Fruit fly (Drosophila melanogaster) whole organism, embryonic: ENCODE results near the gene LPCAT.
A peak's percentile ranks its signal among the peaks of the same experiment; 100 is the strongest.

ENCODE experiments used
- Abd-B ChIP-seq: fragments of 200-800 bp; sonication (Bioruptor generic); optimal IDR thresholded peaks from 2 replicates; lab custom pipeline; 2018; ENCODE audit warnings: missing biosample characterization, mild to moderate bottlenecking, missing genetic modification characterization, moderate library complexity
- Ada2b ChIP-seq: fragments of 200-800 bp; sonication (Bioruptor generic); IDR thresholded peaks from 2 replicates; pipeline ENCODE4 v1.3.6; 2022; ENCODE audit warnings: missing biosample characterization, missing genetic modification characterization
- CG10979 ChIP-seq: fragments of 200-800 bp; sonication (Bioruptor generic); optimal IDR thresholded peaks from 2 replicates; lab custom pipeline; 2018; ENCODE audit warnings: missing biosample characterization, mild to moderate bottlenecking, missing genetic modification characterization, moderate library complexity
- CG11247 ChIP-seq: fragments of 200-800 bp; sonication (Bioruptor generic); IDR thresholded peaks from 2 replicates; pipeline ENCODE4 v1.3.6; 2022; ENCODE audit warnings: missing biosample characterization, missing genetic modification characterization
- CG1233 ChIP-seq: fragments of 200-800 bp; sonication (Bioruptor generic); optimal IDR thresholded peaks from 4 replicates; lab custom pipeline; 2018; ENCODE audit warnings: missing biosample characterization, mild to moderate bottlenecking, missing genetic modification characterization
- CG14014 ChIP-seq: fragments of 200-800 bp; sonication (Bioruptor generic); IDR thresholded peaks from 2 replicates; pipeline ENCODE4 v1.3.6; 2022; ENCODE audit warnings: missing biosample characterization, missing genetic modification characterization
- CG14441 ChIP-seq: fragments of 200-800 bp; sonication (Bioruptor generic); IDR thresholded peaks from 2 replicates; pipeline ENCODE4 v1.3.6; 2022; ENCODE audit warnings: missing biosample characterization, missing genetic modification characterization
- CG15479 ChIP-seq: fragments of 200-800 bp; sonication (Bioruptor generic); optimal IDR thresholded peaks from 3 replicates; lab custom pipeline; 2019; ENCODE audit warnings: missing biosample characterization, mild to moderate bottlenecking, missing genetic modification characterization, moderate library complexity
- CG1603 ChIP-seq: fragments of 200-800 bp; sonication (Bioruptor generic); optimal IDR thresholded peaks from 2 replicates; lab custom pipeline; 2019; ENCODE audit warnings: missing biosample characterization, mild to moderate bottlenecking, missing genetic modification characterization, moderate library complexity
- CG16815 ChIP-seq: fragments of 200-800 bp; sonication (Bioruptor generic); optimal IDR thresholded peaks from 3 replicates; lab custom pipeline; 2017; ENCODE audit warnings: missing biosample characterization, mild to moderate bottlenecking, missing genetic modification characterization
- CG17186 ChIP-seq: fragments of 200-800 bp; sonication (Bioruptor generic); optimal IDR thresholded peaks from 3 replicates; lab custom pipeline; 2017; ENCODE audit warnings: missing biosample characterization, missing genetic modification reagents, missing genetic modification characterization
- CG17328 ChIP-seq: fragments of 200-800 bp; sonication (Bioruptor generic); IDR thresholded peaks from 2 replicates; pipeline ENCODE4 v1.3.6; 2022; ENCODE audit warnings: missing biosample characterization, missing genetic modification characterization
- CG17359 ChIP-seq: fragments of 200-800 bp; sonication (Bioruptor generic); optimal IDR thresholded peaks from 3 replicates; lab custom pipeline; 2018; ENCODE audit warnings: missing biosample characterization, mild to moderate bottlenecking, missing genetic modification characterization, moderate library complexity
- CG17385 ChIP-seq: fragments of 200-800 bp; sonication (Bioruptor generic); optimal IDR thresholded peaks from 3 replicates; lab custom pipeline; 2018; ENCODE audit warnings: missing biosample characterization, mild to moderate bottlenecking, missing genetic modification characterization
- CG2678 ChIP-seq: fragments of 200-800 bp; sonication (Bioruptor generic); optimal IDR thresholded peaks from 3 replicates; lab custom pipeline; 2019; ENCODE audit warnings: missing biosample characterization, mild to moderate bottlenecking, missing genetic modification characterization, moderate library complexity
- CG2875 ChIP-seq: fragments of 200-800 bp; sonication (Bioruptor generic); optimal IDR thresholded peaks from 2 replicates; lab custom pipeline; 2017; ENCODE audit warnings: missing biosample characterization, mild to moderate bottlenecking, missing genetic modification characterization, missing genetic modification reagents
- CG3995 ChIP-seq: fragments of 200-800 bp; sonication (Bioruptor generic); optimal IDR thresholded peaks from 3 replicates; lab custom pipeline; 2016; ENCODE audit warnings: missing biosample characterization, missing genetic modification characterization
- CG6791 ChIP-seq: fragments of 200-800 bp; sonication (Bioruptor generic); IDR thresholded peaks from 3 replicates; pipeline ENCODE4 v1.3.6; 2022; ENCODE audit warnings: missing biosample characterization, missing genetic modification characterization; ENCODE audit not compliant: partially characterized antibody
- CG7786 ChIP-seq: fragments of 200-800 bp; sonication (Bioruptor generic); optimal IDR thresholded peaks from 2 replicates; lab custom pipeline; 2016; ENCODE audit warnings: missing biosample characterization, missing genetic modification characterization
- CG8924 ChIP-seq: fragments of 200-800 bp; optimal IDR thresholded peaks from 3 replicates; lab custom pipeline; 2019; ENCODE audit warnings: missing biosample characterization, mild to moderate bottlenecking, missing genetic modification characterization, moderate library complexity
- CG9215 ChIP-seq: fragments of 200-800 bp; sonication (Bioruptor generic); IDR thresholded peaks from 2 replicates; pipeline ENCODE4 v1.3.6; 2022; ENCODE audit warnings: missing biosample characterization, missing genetic modification characterization
- Dll ChIP-seq: fragments of 200-800 bp; sonication (Bioruptor generic); IDR thresholded peaks from 4 replicates; pipeline ENCODE4 v1.3.6; 2022; ENCODE audit warnings: missing biosample characterization, missing genetic modification characterization; ENCODE audit not compliant: partially characterized antibody
- Dref ChIP-seq: fragments of 200-800 bp; sonication (Bioruptor generic); IDR thresholded peaks from 2 replicates; pipeline ENCODE4 v1.3.6; 2022; ENCODE audit warnings: missing biosample characterization, missing genetic modification characterization
- Gug ChIP-seq: fragments of 200-800 bp; sonication (Bioruptor generic); IDR thresholded peaks from 4 replicates; pipeline ENCODE4 v1.3.6; 2022; ENCODE audit warnings: missing biosample characterization, missing genetic modification characterization
- HLHmδ ChIP-seq: fragments of 200-800 bp; sonication (Bioruptor generic); optimal IDR thresholded peaks from 2 replicates; lab custom pipeline; 2018; ENCODE audit warnings: missing biosample characterization, mild to moderate bottlenecking, missing genetic modification characterization, moderate library complexity
- Hr3 ChIP-seq: fragments of 200-800 bp; sonication (Bioruptor generic); optimal IDR thresholded peaks from 3 replicates; lab custom pipeline; 2016; ENCODE audit warnings: missing biosample characterization, missing genetic modification characterization
- Hr39 ChIP-seq: fragments of >200 bp; optimal IDR thresholded peaks from 2 replicates; lab custom pipeline; 2017
- Lim3 ChIP-seq: fragments of 200-800 bp; sonication (Bioruptor generic); IDR thresholded peaks from 2 replicates; pipeline ENCODE4 v1.3.6; 2022; ENCODE audit warnings: missing biosample characterization, missing genetic modification characterization
- Nf-YA ChIP-seq: fragments of 200-800 bp; sonication (Bioruptor generic); IDR thresholded peaks from 2 replicates; pipeline ENCODE4 v1.3.6; 2022; ENCODE audit warnings: missing biosample characterization, missing genetic modification characterization
- PHDP ChIP-seq: fragments of 200-800 bp; sonication (Bioruptor generic); optimal IDR thresholded peaks from 3 replicates; lab custom pipeline; 2018; ENCODE audit warnings: missing biosample characterization, mild to moderate bottlenecking, missing genetic modification characterization, moderate library complexity
- Pdp1 ChIP-seq, 2 experiments: fragments of 200-800 bp; sonication (Bioruptor generic); optimal IDR thresholded peaks; 3 replicates each; lab custom pipeline; 2016; ENCODE audit warnings: missing biosample characterization in 2 of 2, missing genetic modification characterization in 2 of 2, mild to moderate bottlenecking in 1 of 2, moderate library complexity in 1 of 2
- Poxn ChIP-seq: fragments of 200-800 bp; sonication (Bioruptor generic); IDR thresholded peaks from 2 replicates; pipeline ENCODE4 v1.3.6; 2022; ENCODE audit warnings: missing biosample characterization, missing genetic modification characterization
- Ptx1 ChIP-seq: fragments of 200-800 bp; sonication (Bioruptor generic); IDR thresholded peaks from 2 replicates; pipeline ENCODE4 v1.3.6; 2022; ENCODE audit warnings: missing biosample characterization, missing genetic modification characterization
- Rx ChIP-seq: fragments of 200-800 bp; sonication (Bioruptor generic); IDR thresholded peaks from 2 replicates; pipeline ENCODE4 v1.3.6; 2022; ENCODE audit warnings: missing biosample characterization, missing genetic modification characterization
- Scr ChIP-seq: fragments of 200-800 bp; sonication (Bioruptor generic); IDR thresholded peaks from 2 replicates; pipeline ENCODE4 v1.3.6; 2022; ENCODE audit warnings: missing biosample characterization, missing genetic modification characterization; ENCODE audit not compliant: partially characterized antibody
- Stat92E ChIP-seq, 3 experiments: fragments of >200 bp in 2 of 3; fragments of 200-800 bp in 1 of 3; sonication (Bioruptor generic) in 1 of 3; optimal IDR thresholded peaks; 2 replicates each; lab custom pipeline; 2017 to 2019; ENCODE audit warnings: missing biosample characterization in 3 of 3, missing genetic modification characterization in 3 of 3, mild to moderate bottlenecking in 1 of 3, moderate library complexity in 1 of 3
- az2 ChIP-seq: fragments of 200-800 bp; sonication (Bioruptor generic); optimal IDR thresholded peaks from 3 replicates; lab custom pipeline; 2016; ENCODE audit warnings: missing biosample characterization, missing genetic modification characterization
- br ChIP-seq: fragments of >200 bp; optimal IDR thresholded peaks from 2 replicates; lab custom pipeline; 2017
- dm ChIP-seq: fragments of 200-800 bp; sonication (Bioruptor generic); optimal IDR thresholded peaks from 3 replicates; lab custom pipeline; 2016; ENCODE audit warnings: missing biosample characterization, missing genetic modification characterization
- dysf ChIP-seq: fragments of 200-800 bp; sonication (Bioruptor generic); IDR thresholded peaks from 3 replicates; pipeline ENCODE4 v1.3.6; 2022; ENCODE audit warnings: missing biosample characterization, missing genetic modification characterization
- eyg ChIP-seq: fragments of 200-800 bp; sonication (Bioruptor generic); optimal IDR thresholded peaks from 3 replicates; lab custom pipeline; 2016; ENCODE audit warnings: missing biosample characterization, missing genetic modification characterization
- gcm2 ChIP-seq: fragments of 200-800 bp; sonication (Bioruptor generic); optimal IDR thresholded peaks from 2 replicates; lab custom pipeline; 2016; ENCODE audit warnings: missing biosample characterization, missing genetic modification characterization
- gfzf ChIP-seq: fragments of 200-800 bp; sonication (Bioruptor generic); optimal IDR thresholded peaks from 2 replicates; lab custom pipeline; 2016; ENCODE audit warnings: missing biosample characterization, mild to moderate bottlenecking, missing genetic modification characterization, moderate library complexity
- gro ChIP-seq: fragments of 200-800 bp; sonication (Bioruptor generic); optimal IDR thresholded peaks from 2 replicates; lab custom pipeline; 2016; ENCODE audit warnings: missing biosample characterization, missing genetic modification characterization
- gt ChIP-seq: fragments of 200-800 bp; sonication (Bioruptor generic); IDR thresholded peaks from 2 replicates; pipeline ENCODE4 v1.3.6; 2022; ENCODE audit warnings: missing biosample characterization, missing genetic modification characterization
- org-1 ChIP-seq: fragments of 200-800 bp; sonication (Bioruptor generic); optimal IDR thresholded peaks from 2 replicates; lab custom pipeline; 2017; ENCODE audit warnings: missing biosample characterization, missing genetic modification characterization
- peb ChIP-seq: fragments of 200-800 bp; sonication (Bioruptor generic); IDR thresholded peaks from 2 replicates; pipeline ENCODE4 v1.3.6; 2022; ENCODE audit warnings: missing biosample characterization, missing genetic modification characterization
- psq ChIP-seq: fragments of 200-800 bp; sonication (Bioruptor generic); optimal IDR thresholded peaks from 2 replicates; lab custom pipeline; 2017; ENCODE audit warnings: missing biosample characterization, missing genetic modification characterization
- scrt ChIP-seq: fragments of 200-800 bp; sonication (Bioruptor generic); optimal IDR thresholded peaks from 2 replicates; lab custom pipeline; 2018; ENCODE audit warnings: missing biosample characterization, mild to moderate bottlenecking, missing genetic modification characterization, moderate library complexity
- ssp ChIP-seq: fragments of 200-800 bp; sonication (Bioruptor generic); IDR thresholded peaks from 2 replicates; pipeline ENCODE4 v1.3.6; 2022; ENCODE audit warnings: missing biosample characterization, missing genetic modification characterization
- tin ChIP-seq: fragments of 200-800 bp; sonication (Bioruptor generic); optimal IDR thresholded peaks from 3 replicates; lab custom pipeline; 2016; ENCODE audit warnings: missing biosample characterization, missing genetic modification characterization
- trh ChIP-seq: fragments of 200-800 bp; sonication (Bioruptor generic); optimal IDR thresholded peaks from 2 replicates; lab custom pipeline; 2016; ENCODE audit warnings: missing biosample characterization, missing genetic modification characterization
- zen2 ChIP-seq: fragments of 200-800 bp; sonication (Bioruptor generic); IDR thresholded peaks from 3 replicates; pipeline ENCODE4 v1.3.6; 2022; ENCODE audit warnings: missing biosample characterization, missing genetic modification characterization; ENCODE audit not compliant: partially characterized antibody

LPCAT gene

dm6 chrX:9605783-9606182 lies 26.0 kb upstream of the LPCAT start, which contains the start of gene Lst8 (continued):
- no peak for TF ChIP-seq ssp (GFP tag; lab: Robert Waterston, UW)
- no peak for TF ChIP-seq tin
- TF ChIP-seq CG1233 (GFP tag; lab: Kevin White, UChicago), result no peak
- TF ChIP-seq CG17359 (tag; lab: Kevin White, UChicago), result no peak
- TF ChIP-seq CG16815, result no peak
- no peak for TF ChIP-seq Rx
- no peak for TF ChIP-seq gcm2 (GFP tag; lab: Kevin White, UChicago)
- TF ChIP-seq CG2875 (GFP tag; lab: Kevin White, UChicago), result no peak
- no peak for TF ChIP-seq org-1
- TF ChIP-seq CG14014 (GFP tag; lab: Robert Waterston, UW), result no peak
- TF ChIP-seq CG7786, result no peak
- TF ChIP-seq Lim3 (GFP tag; lab: Robert Waterston, UW), result no peak
- no peak for TF ChIP-seq CG15479 (GFP tag; lab: Kevin White, UChicago)
- no peak for TF ChIP-seq CG17385 (GFP tag; lab: Kevin White, UChicago)
- peak; percentile 69 for TF ChIP-seq CG6791
- no peak for TF ChIP-seq gt
- TF ChIP-seq Ada2b (GFP tag; lab: Robert Waterston, UW), result no peak
- TF ChIP-seq br (lab: Kevin White, UChicago), result no peak
- TF ChIP-seq Stat92E (GFP tag; optimal IDR thresholded peaks at IDR 0.05; lab: Kevin White, UChicago), result no peak
- no peak for TF ChIP-seq CG10979 (tag; lab: Kevin White, UChicago)
- no peak for TF ChIP-seq CG8924 (tag; lab: Kevin White, UChicago)
- TF ChIP-seq CG17186, result peak; percentile 18
- TF ChIP-seq Ptx1 (GFP tag; lab: Robert Waterston, UW), result no peak
- TF ChIP-seq peb (GFP tag; lab: Robert Waterston, UW), result no peak
- peak; percentile 5 for TF ChIP-seq gfzf (GFP tag; lab: Kevin White, UChicago)
- no peak for TF ChIP-seq Gug (GFP tag; lab: Robert Waterston, UW)
- TF ChIP-seq PHDP (tag; lab: Kevin White, UChicago), result no peak
- no peak for TF ChIP-seq CG14441 (GFP tag; lab: Robert Waterston, UW)
- TF ChIP-seq CG2678, result no peak
- no peak for TF ChIP-seq dm (GFP tag; lab: Kevin White, UChicago)
- no peak for TF ChIP-seq az2 (GFP tag; lab: Kevin White, UChicago)
- TF ChIP-seq CG9215 (GFP tag; lab: Robert Waterston, UW), result no peak
- peak; percentile 61; the same call in 3 of the 4 replicates for TF ChIP-seq Dll (GFP tag; lab: Robert Waterston, UW)
- TF ChIP-seq eyg (GFP tag; lab: Kevin White, UChicago), result no peak
- TF ChIP-seq trh (GFP tag; lab: Kevin White, UChicago), result no peak
- no peak for TF ChIP-seq zen2 (GFP tag; lab: Robert Waterston, UW)
- no peak for TF ChIP-seq scrt
- TF ChIP-seq CG11247 (GFP tag; lab: Robert Waterston, UW), result no peak
- no peak for TF ChIP-seq Poxn (GFP tag; lab: Robert Waterston, UW)
- no peak for TF ChIP-seq Hr39
- no peak for TF ChIP-seq Nf-YA (GFP tag; lab: Robert Waterston, UW)
- TF ChIP-seq psq (GFP tag; lab: Kevin White, UChicago), result no peak
- TF ChIP-seq HLHmδ (GFP tag; lab: Kevin White, UChicago), result no peak
- TF ChIP-seq Abd-B (GFP tag; lab: Kevin White, UChicago), result no peak
- TF ChIP-seq dysf, result no peak
- peak; percentile 26 for TF ChIP-seq CG3995 (GFP tag; lab: Kevin White, UChicago)
- no peak for TF ChIP-seq gro (GFP tag; lab: Kevin White, UChicago)
- TF ChIP-seq Dref, result peak; percentile 82
- TF ChIP-seq Hr3 (GFP tag; lab: Kevin White, UChicago), result no peak
- no peak for TF ChIP-seq CG1603 (tag; lab: Kevin White, UChicago)
- peak in 1 of 2 experiments; percentile 12 for TF ChIP-seq Pdp1 (GFP tag; optimal IDR thresholded peaks at IDR 0.05; lab: Kevin White, UChicago)
- TF ChIP-seq CG17328 (GFP tag; lab: Robert Waterston, UW), result no peak
- TF ChIP-seq Scr (GFP tag; lab: Robert Waterston, UW), result peak; percentile 69
